Worm (Caenorhabditis elegans) whole organism, L4 larva: ENCODE measurements around the gene wrm-1.
A peak's percentile ranks its signal among the peaks of the same experiment; 100 is the strongest.

Experiments used
- F26F4.8 ChIP-seq: fragments of 200-800 bp; sonication (Bioruptor generic); conservative IDR thresholded peaks from 2 replicates; pipeline ENCODE4 v1.3.6; 2022; ENCODE audit warnings: missing genetic modification characterization, missing compliant biosample characterization
- F44E2.7 ChIP-seq: fragments of 200-800 bp; sonication (Bioruptor generic); IDR thresholded peaks from 2 replicates; pipeline ENCODE4 v2.1.2; 2022; ENCODE audit warnings: missing genetic modification characterization, missing compliant biosample characterization
- T26A8.4 ChIP-seq: fragments of 200-800 bp; sonication (Bioruptor generic); IDR thresholded peaks from 2 replicates; pipeline ENCODE4 v1.3.6; 2022; ENCODE audit warnings: missing genetic modification characterization, missing compliant biosample characterization
- Y105C5A.15 ChIP-seq: fragments of 200-800 bp; sonication (Bioruptor generic); IDR thresholded peaks from 2 replicates; pipeline ENCODE4 v1.3.6; 2022; ENCODE audit warnings: missing genetic modification characterization, missing compliant biosample characterization
- ZK546.5 ChIP-seq, 2 experiments: sonication (generic microtip); optimal IDR thresholded peaks; 2 replicates each; lab custom pipeline; 2017; ENCODE audit warnings: missing biosample characterization in 2 of 2, missing genetic modification characterization in 2 of 2
- aha-1 ChIP-seq: fragments of 150-350 bp; peaks from one replicate; lab custom pipeline; 2014; ENCODE audit warnings: missing biosample characterization, missing genetic modification characterization
- aly-2 ChIP-seq: sonication (generic microtip); optimal IDR thresholded peaks from 2 replicates; lab custom pipeline; 2018; ENCODE audit warnings: missing biosample characterization, missing genetic modification characterization
- arid-1 ChIP-seq: fragments of 200-800 bp; sonication (Bioruptor generic); conservative IDR thresholded peaks from 2 replicates; pipeline ENCODE4 v1.3.6; 2022; ENCODE audit warnings: missing genetic modification reagents, missing genetic modification characterization, missing compliant biosample characterization
- ceh-20 ChIP-seq: fragments of 200-800 bp; sonication (Bioruptor generic); IDR thresholded peaks from 2 replicates; pipeline ENCODE4 v1.3.6; 2022; ENCODE audit warnings: missing genetic modification reagents, missing genetic modification characterization, missing compliant biosample characterization
- ceh-32 ChIP-seq: sonication (generic microtip); optimal IDR thresholded peaks from 2 replicates; lab custom pipeline; 2016; ENCODE audit warnings: mild to moderate bottlenecking, missing genetic modification characterization, missing compliant biosample characterization; ENCODE audit not compliant: poor library complexity
- ceh-82 ChIP-seq: sonication (generic microtip); optimal IDR thresholded peaks from 2 replicates; lab custom pipeline; 2017; ENCODE audit warnings: missing biosample characterization, missing genetic modification characterization
- ces-1 ChIP-seq: fragments of 150-350 bp; sonication (generic microtip); optimal IDR thresholded peaks from 4 replicates; lab custom pipeline; 2014; ENCODE audit warnings: missing biosample characterization, missing genetic modification reagents, missing genetic modification characterization
- cey-2 ChIP-seq: sonication (generic microtip); optimal IDR thresholded peaks from 3 replicates; lab custom pipeline; 2017; ENCODE audit warnings: missing genetic modification characterization, mild to moderate bottlenecking, missing compliant biosample characterization, antibody characterized with exemption, borderline replicate concordance; ENCODE audit not compliant: insufficient read depth
- ctbp-1 ChIP-seq: fragments of 200-800 bp; sonication (Bioruptor generic); IDR thresholded peaks from 2 replicates; pipeline ENCODE4 v1.3.6; 2022; ENCODE audit warnings: missing genetic modification reagents, missing genetic modification characterization, missing compliant biosample characterization
- daf-12 ChIP-seq: fragments of 150-350 bp; optimal IDR thresholded peaks from 2 replicates; lab custom pipeline; 2014; ENCODE audit warnings: missing biosample characterization, missing genetic modification reagents, missing genetic modification characterization
- daf-16 ChIP-seq, 3 experiments: sonication (generic microtip); optimal IDR thresholded peaks; 2 replicates each; lab custom pipeline; 2016 to 2017; ENCODE audit warnings: missing genetic modification characterization in 3 of 3, missing genetic modification reagents in 3 of 3, mild to moderate bottlenecking in 2 of 3, missing compliant biosample characterization in 2 of 3, missing biosample characterization in 1 of 3, moderate library complexity in 1 of 3
- dmd-6 ChIP-seq: fragments of 200-800 bp; sonication (Bioruptor generic); IDR thresholded peaks from 2 replicates; pipeline ENCODE4 v1.3.6; 2022; ENCODE audit warnings: missing genetic modification reagents, missing genetic modification characterization, missing compliant biosample characterization
- dmd-9 ChIP-seq: fragments of 200-800 bp; sonication (Bioruptor generic); IDR thresholded peaks from 2 replicates; pipeline ENCODE4 v1.3.6; 2022; ENCODE audit warnings: missing genetic modification reagents, missing genetic modification characterization, missing compliant biosample characterization
- dve-1 ChIP-seq: sonication (generic microtip); optimal IDR thresholded peaks from 2 replicates; lab custom pipeline; 2017; ENCODE audit warnings: antibody characterized with exemption, mild to moderate bottlenecking, missing genetic modification characterization, missing compliant biosample characterization; ENCODE audit not compliant: insufficient read depth
- egl-27 ChIP-seq: sonication (generic microtip); optimal IDR thresholded peaks from 3 replicates; lab custom pipeline; 2017; ENCODE audit warnings: missing biosample characterization, missing genetic modification reagents, missing genetic modification characterization
- egl-43 ChIP-seq: fragments of 200-800 bp; sonication (Bioruptor generic); IDR thresholded peaks from 2 replicates; pipeline ENCODE4 v1.3.6; 2022; ENCODE audit warnings: missing genetic modification reagents, missing genetic modification characterization, missing compliant biosample characterization
- fkh-10 ChIP-seq: fragments of 150-350 bp; optimal IDR thresholded peaks from 2 replicates; lab custom pipeline; 2014; ENCODE audit warnings: missing biosample characterization, missing genetic modification reagents, missing genetic modification characterization
- fos-1 ChIP-seq: fragments of 150-350 bp; optimal IDR thresholded peaks from 2 replicates; lab custom pipeline; 2014; ENCODE audit warnings: missing biosample characterization, missing genetic modification characterization
- hlh-11 ChIP-seq: fragments of 200-800 bp; sonication (Bioruptor generic); optimal IDR thresholded peaks from 2 replicates; lab custom pipeline; 2018; ENCODE audit warnings: mild to moderate bottlenecking, missing genetic modification characterization, missing compliant biosample characterization
- hlh-30 ChIP-seq: sonication (generic microtip); optimal IDR thresholded peaks from 2 replicates; lab custom pipeline; 2017; ENCODE audit warnings: antibody characterized with exemption, mild to moderate bottlenecking, missing genetic modification characterization, missing compliant biosample characterization; ENCODE audit not compliant: insufficient read depth
- lin-13 ChIP-seq: fragments of 150-350 bp; optimal IDR thresholded peaks from 2 replicates; lab custom pipeline; 2014; ENCODE audit warnings: missing biosample characterization, missing genetic modification reagents, missing genetic modification characterization
- lin-38 ChIP-seq: fragments of 200-800 bp; sonication (Bioruptor generic); IDR thresholded peaks from 2 replicates; pipeline ENCODE4 v1.3.6; 2022; ENCODE audit warnings: missing genetic modification reagents, missing genetic modification characterization, missing compliant biosample characterization
- lsy-2 ChIP-seq, 2 experiments: fragments of 150-350 bp in 1 of 2; sonication (generic microtip) in 1 of 2; optimal IDR thresholded peaks; 2 replicates each; lab custom pipeline; 2014 to 2017; ENCODE audit warnings: missing biosample characterization in 2 of 2, missing genetic modification characterization in 2 of 2
- mdt-29 ChIP-seq: fragments of 200-800 bp; sonication (Bioruptor generic); IDR thresholded peaks from 2 replicates; pipeline ENCODE4 v1.3.6; 2022; ENCODE audit warnings: missing genetic modification reagents, missing genetic modification characterization, missing compliant biosample characterization
- mes-2 ChIP-seq: sonication (generic microtip); optimal IDR thresholded peaks from 2 replicates; lab custom pipeline; 2016; ENCODE audit warnings: missing genotype, mild to moderate bottlenecking, missing genetic modification characterization, missing compliant biosample characterization; ENCODE audit not compliant: poor library complexity, severe bottlenecking
- mxl-2 ChIP-seq: fragments of 200-800 bp; sonication (Bioruptor generic); conservative IDR thresholded peaks from 2 replicates; pipeline ENCODE4 v1.3.6; 2022; ENCODE audit warnings: missing genetic modification reagents, missing genetic modification characterization, missing compliant biosample characterization
- mxl-3 ChIP-seq: fragments of 200-800 bp; sonication (Bioruptor generic); optimal IDR thresholded peaks from 2 replicates; lab custom pipeline; 2018; ENCODE audit warnings: mild to moderate bottlenecking, missing genetic modification characterization, missing compliant biosample characterization
- nhr-11 ChIP-seq: fragments of 150-350 bp; optimal IDR thresholded peaks from 2 replicates; lab custom pipeline; 2014; ENCODE audit warnings: missing biosample characterization, missing genetic modification characterization
- nhr-41 ChIP-seq: fragments of 200-800 bp; sonication (Bioruptor generic); IDR thresholded peaks from 2 replicates; pipeline ENCODE4 v1.3.6; 2022; ENCODE audit warnings: missing genetic modification reagents, missing genetic modification characterization, missing compliant biosample characterization
- nhr-42 ChIP-seq: fragments of 200-800 bp; sonication (Bioruptor generic); IDR thresholded peaks from 2 replicates; pipeline ENCODE4 v1.3.6; 2022; ENCODE audit warnings: missing genetic modification characterization, missing compliant biosample characterization
- saeg-2 ChIP-seq: fragments of 200-800 bp; sonication (Bioruptor generic); IDR thresholded peaks from 2 replicates; pipeline ENCODE4 v1.3.6; 2022; ENCODE audit warnings: missing genetic modification reagents, missing genetic modification characterization, missing compliant biosample characterization
- sdz-12 ChIP-seq: fragments of 200-800 bp; sonication (Bioruptor generic); optimal IDR thresholded peaks from 2 replicates; lab custom pipeline; 2018; ENCODE audit warnings: mild to moderate bottlenecking, missing genetic modification characterization, missing compliant biosample characterization
- snpc-1.2 ChIP-seq: fragments of 200-800 bp; sonication (Bioruptor generic); IDR thresholded peaks from 2 replicates; pipeline ENCODE4 v1.3.6; 2022; ENCODE audit warnings: missing genetic modification reagents, missing genetic modification characterization, missing compliant biosample characterization
- spr-1 ChIP-seq: sonication (generic microtip); optimal IDR thresholded peaks from 2 replicates; lab custom pipeline; 2016; ENCODE audit warnings: mild to moderate bottlenecking, missing genetic modification characterization, missing compliant biosample characterization
- unc-130 ChIP-seq: sonication (generic microtip); optimal IDR thresholded peaks from 2 replicates; lab custom pipeline; 2016; ENCODE audit warnings: missing genetic modification reagents, missing genetic modification characterization, missing compliant biosample characterization
- unc-39 ChIP-seq: sonication (generic microtip); optimal IDR thresholded peaks from 2 replicates; lab custom pipeline; 2017; ENCODE audit warnings: missing biosample characterization, missing genetic modification characterization
- vab-7 ChIP-seq: fragments of 200-800 bp; sonication (Bioruptor generic); IDR thresholded peaks from 2 replicates; pipeline ENCODE4 v1.3.6; 2022; ENCODE audit warnings: missing genetic modification reagents, missing genetic modification characterization, missing compliant biosample characterization
- ztf-7 ChIP-seq: fragments of 150-350 bp; optimal IDR thresholded peaks from 2 replicates; lab custom pipeline; 2014; ENCODE audit warnings: missing biosample characterization, missing genetic modification characterization

wrm-1 gene

DNA sequence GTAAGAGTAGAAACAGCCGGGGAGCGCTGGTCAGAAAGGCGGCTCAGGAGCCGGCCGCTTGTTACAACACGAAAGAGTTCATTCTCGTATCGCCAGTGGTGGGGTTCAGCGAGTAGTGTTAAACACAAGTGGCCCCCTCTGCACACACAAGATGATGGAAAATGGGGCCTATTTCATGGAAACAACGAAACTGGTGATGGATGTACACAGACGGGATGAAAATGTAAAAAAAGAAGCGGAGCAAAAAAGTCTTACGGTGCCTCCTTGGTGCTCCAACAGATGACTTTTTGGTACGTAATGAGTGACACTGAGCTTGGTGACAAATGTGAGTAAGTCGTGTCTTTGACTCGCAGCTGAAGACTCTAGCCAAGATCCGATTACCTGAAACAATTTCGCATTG is 14.6 kb upstream of the wrm-1 start:
- TF ChIP-seq daf-16 (GFP tag; optimal IDR thresholded peaks at IDR 0.05; lab: Kevin White, UChicago) (peak in 1 of 2 experiments; percentile 5), daf-16 (tag; optimal IDR thresholded peaks at IDR 0.05; lab: Kevin White, UChicago) (no peak), mes-2 (tag; lab: Kevin White, UChicago) (peak; percentile 1), egl-27 (tag; lab: Kevin White, UChicago) (no peak), saeg-2 (no peak), ces-1 (no peak), F44E2.7 (GFP tag; lab: Robert Waterston, UW) (no peak), F26F4.8 (GFP tag; lab: Robert Waterston, UW) (0 out of 2 replicates have a peak, but pooled peaks have one; percentile 5), ceh-32 (tag; lab: Kevin White, UChicago) (no peak), mxl-2 (no peak), mxl-3 (GFP tag; lab: Kevin White, UChicago) (no peak), ctbp-1 (GFP tag; lab: Robert Waterston, UW) (0 out of 2 replicates have a peak, but pooled peaks have one; percentile 17), hlh-11 (tag; lab: Kevin White, UChicago) (peak; percentile 30), egl-43 (0 out of 2 replicates have a peak, but pooled peaks have one; percentile 29), ztf-7 (tag; lab: Kevin White, UChicago) (no peak), sdz-12 (no peak), fos-1 (tag; lab: Kevin White, UChicago) (no peak), spr-1 (tag; lab: Kevin White, UChicago) (no peak), nhr-11 (tag; lab: Kevin White, UChicago) (peak; percentile 27), fkh-10 (no peak), lin-13 (GFP tag; lab: Kevin White, UChicago) (no peak), nhr-41 (no peak)

DNA sequence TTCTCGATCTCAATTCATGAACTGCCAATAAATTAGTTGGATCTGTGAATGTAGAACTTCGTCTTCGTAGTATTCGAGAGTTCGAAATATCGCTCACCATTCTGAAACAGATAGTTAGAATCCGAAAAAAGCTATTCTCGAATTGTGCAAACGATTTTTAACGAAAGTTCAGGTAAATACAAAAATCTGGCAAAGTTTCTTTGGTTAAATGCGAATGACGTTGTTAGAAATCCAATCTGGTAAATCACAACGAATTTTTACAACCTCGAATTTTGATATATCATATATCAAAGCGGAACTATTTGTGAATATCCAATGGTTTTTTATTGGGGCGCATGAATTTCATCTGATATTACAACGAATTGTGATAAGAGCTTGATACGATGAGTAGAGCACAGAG is 13.4 kb upstream of the wrm-1 start, which contains the start of gene hpo-28:
Gene hpo-28, minus strand, starts transcription at position 101 of the 400 bp plus-strand sequence.
- TF ChIP-seq ceh-20 (GFP tag; lab: Robert Waterston, UW) (no peak), ZK546.5 (tag; optimal IDR thresholded peaks at IDR 0.05; lab: Kevin White, UChicago) (no peak), arid-1 (GFP tag; lab: Robert Waterston, UW) (no peak), Y105C5A.15 (GFP tag; lab: Robert Waterston, UW) (no peak), lsy-2 (tag; optimal IDR thresholded peaks at IDR 0.05; lab: Kevin White, UChicago) (no peak), lin-13 (GFP tag; lab: Kevin White, UChicago) (no peak), ceh-82 (no peak), ceh-32 (tag; lab: Kevin White, UChicago) (no peak), aly-2 (tag; lab: Kevin White, UChicago) (no peak), spr-1 (tag; lab: Kevin White, UChicago) (no peak), unc-130 (GFP tag; lab: Kevin White, UChicago) (no peak), vab-7 (GFP tag; lab: Robert Waterston, UW) (no peak), dmd-9 (GFP tag; lab: Robert Waterston, UW) (no peak)

DNA sequence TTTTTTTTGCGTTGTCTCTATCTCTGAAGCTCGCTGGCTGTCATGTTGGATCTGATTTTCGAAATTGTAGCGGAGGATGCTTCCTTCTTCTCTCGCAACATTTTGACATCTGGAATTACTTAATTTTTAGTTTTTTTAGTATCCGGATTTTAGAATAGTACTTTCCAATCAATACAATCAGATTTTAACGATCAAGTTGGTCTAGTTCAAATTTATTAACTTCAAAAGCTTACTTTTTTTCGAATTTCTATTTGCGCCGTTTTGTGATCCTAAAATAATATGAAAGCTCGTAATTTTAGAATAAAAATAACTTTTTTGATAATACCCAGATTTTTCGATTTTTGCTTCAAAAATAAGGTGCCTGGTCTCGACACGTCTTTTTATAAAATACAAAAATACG is 12.6 kb upstream of the wrm-1 start, which contains the start of gene B0336.12:
Gene B0336.12, minus strand, starts transcription at position 101 of the 400 bp plus-strand sequence.
- TF ChIP-seq unc-39 (tag; lab: Kevin White, UChicago): no peak
- TF ChIP-seq fkh-10: no peak
- 0 out of 2 replicates have a peak, but pooled peaks have one; percentile 22 for TF ChIP-seq lin-38 (GFP tag; lab: Robert Waterston, UW)
- TF ChIP-seq, all 104 proteins: peak for 1

DNA sequence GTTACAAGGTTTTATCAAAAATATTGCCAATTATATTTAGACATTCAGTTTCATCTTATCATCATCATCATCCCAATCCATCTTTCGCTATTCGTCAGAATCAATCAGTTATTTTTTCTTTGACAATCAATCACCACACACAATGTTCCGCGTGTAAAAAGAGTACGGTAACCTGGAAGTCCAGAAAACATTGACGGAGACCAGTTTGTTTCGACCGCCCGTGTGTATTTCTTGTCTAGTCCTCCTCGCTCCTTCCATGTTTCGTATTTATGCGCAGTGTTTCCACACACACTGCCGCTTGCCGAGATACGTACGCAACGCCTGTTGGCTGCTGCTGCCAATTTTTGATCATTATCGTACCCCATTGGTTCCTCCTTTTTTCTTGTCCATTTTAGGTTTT is 12.0 kb upstream of the wrm-1 start:
- no peak for TF ChIP-seq T26A8.4 (GFP tag; lab: Robert Waterston, UW)
- TF ChIP-seq dmd-6: peak; percentile 30; the same call in 1 of the 2 replicates
- no peak for TF ChIP-seq daf-12 (tag; lab: Kevin White, UChicago)
- no peak for TF ChIP-seq snpc-1.2
- TF ChIP-seq daf-16 (GFP tag; optimal IDR thresholded peaks at IDR 0.05; lab: Kevin White, UChicago): no peak
- no peak for TF ChIP-seq daf-16 (tag; optimal IDR thresholded peaks at IDR 0.05; lab: Kevin White, UChicago)
- TF ChIP-seq mdt-29 (GFP tag; lab: Robert Waterston, UW): no peak
- peak; percentile 41 for TF ChIP-seq dve-1 (tag; lab: Kevin White, UChicago)
- no peak for TF ChIP-seq fos-1 (tag; lab: Kevin White, UChicago)
- no peak for TF ChIP-seq dmd-9 (GFP tag; lab: Robert Waterston, UW)
- TF ChIP-seq hlh-11 (tag; lab: Kevin White, UChicago): peak; percentile 86
- TF ChIP-seq mxl-2: no peak
- TF ChIP-seq nhr-42 (GFP tag; lab: Robert Waterston, UW): no peak
- TF ChIP-seq cey-2 (tag; lab: Kevin White, UChicago): no peak
- peak; percentile 83 for TF ChIP-seq aha-1
- peak; percentile 44 for TF ChIP-seq hlh-30
- no peak for TF ChIP-seq ces-1
- peak; percentile 59 to 81 for TF ChIP-seq lsy-2 (tag; optimal IDR thresholded peaks at IDR 0.05; lab: Kevin White, UChicago)
- no peak for TF ChIP-seq fkh-10
